Worm (Caenorhabditis elegans): Measurements from ENCODE around the gene ztf-8.

The ztf-8 gene

ce11 chrIII:5277740-5278139 lies 4.5 kb upstream of the ztf-8 start, which contains the start of gene clk-1:
clk-1 (plus strand) TSS chrIII:5277894.
- TF ChIP-seq elt-3 (tag; optimal IDR thresholded peaks at IDR 0.05), result no peak
- no peak for TF ChIP-seq C04F5.9 (tag; optimal IDR thresholded peaks at IDR 0.05)
- no peak for TF ChIP-seq ceh-63 (GFP tag; optimal IDR thresholded peaks at IDR 0.05)
- TF ChIP-seq C34B4.2 (tag; optimal IDR thresholded peaks at IDR 0.05), result no peak
- TF ChIP-seq nhr-19 (GFP tag; conservative IDR thresholded peaks at IDR 0.05), result no peak
- no peak for TF ChIP-seq nhr-77 (tag; optimal IDR thresholded peaks at IDR 0.05)
- TF ChIP-seq pax-3 (tag; optimal IDR thresholded peaks at IDR 0.05), result no peak
- TF ChIP-seq lin-13 (GFP tag; optimal IDR thresholded peaks at IDR 0.05), result no peak
- no peak for TF ChIP-seq sup-37 (GFP tag; optimal IDR thresholded peaks at IDR 0.05)
- TF ChIP-seq zip-4 (GFP tag; optimal IDR thresholded peaks at IDR 0.05), result no peak
- no peak for TF ChIP-seq ceh-82 (tag; optimal IDR thresholded peaks at IDR 0.05)
- no peak for TF ChIP-seq nhr-71 (tag; optimal IDR thresholded peaks at IDR 0.05)
- TF ChIP-seq fkh-10 (GFP tag; optimal IDR thresholded peaks at IDR 0.05), result no peak

ce11 chrIII:5274715-5275355 lies 1.6 kb upstream of the ztf-8 start, which contains the start of the genes daf-41 and toc-1:
daf-41 (minus strand) TSS chrIII:5274765.
toc-1 (plus strand) TSS chrIII:5275251.
- TF ChIP-seq lin-15B (tag; optimal IDR thresholded peaks at IDR 0.05) (peak; percentile 10), lin-13 (GFP tag; optimal IDR thresholded peaks at IDR 0.05) (peak; percentile 48), unc-130 (tag; optimal IDR thresholded peaks at IDR 0.05) (peak; percentile 17), isw-1 (GFP tag; IDR thresholded peaks at IDR 0.05) (peak; percentile 18; the same call in 1 of the 2 replicates), ceh-88 (GFP tag; IDR thresholded peaks at IDR 0.05) (no peak), efl-1 (optimal IDR thresholded peaks at IDR 0.05) (peak; percentile 50 to 68), efl-1 (GFP tag; optimal IDR thresholded peaks at IDR 0.05 in 1 of 2) (peak; percentile 68 to 91), mdl-1 (tag; optimal IDR thresholded peaks at IDR 0.05) (peak in 1 of 2 experiments; percentile 24), nhr-90 (tag; optimal IDR thresholded peaks at IDR 0.05; ENCODE audit: poor library complexity) (no peak), zip-4 (GFP tag; optimal IDR thresholded peaks at IDR 0.05) (no peak), sptf-1 (tag; optimal IDR thresholded peaks at IDR 0.05) (no peak), F16B12.6 (tag; optimal IDR thresholded peaks at IDR 0.05) (peak; percentile 13), elt-3 (tag; optimal IDR thresholded peaks at IDR 0.05) (peak in 1 of 6 experiments; percentile 20), fos-1 (tag; optimal IDR thresholded peaks at IDR 0.05) (peak; percentile 20), ama-1 (optimal IDR thresholded peaks at IDR 0.05) (no peak), vab-15 (tag; optimal IDR thresholded peaks at IDR 0.05) (no peak), aha-1 (tag; optimal IDR thresholded peaks at IDR 0.05) (no peak), lin-35 (GFP tag; optimal IDR thresholded peaks at IDR 0.05) (peak; percentile 72 to 77), unc-62 (GFP tag; optimal IDR thresholded peaks at IDR 0.05) (no peak), nhr-76 (tag; optimal IDR thresholded peaks at IDR 0.05) (no peak), nhr-84 (tag; optimal IDR thresholded peaks at IDR 0.05) (no peak), snpc-4 (tag; optimal IDR thresholded peaks at IDR 0.05) (no peak), aly-2 (tag; optimal IDR thresholded peaks at IDR 0.05) (no peak), egl-13 (tag; optimal IDR thresholded peaks at IDR 0.05) (no peak), ceh-82 (tag; optimal IDR thresholded peaks at IDR 0.05) (peak in 1 of 3 experiments; percentile 12), swsn-7 (tag; optimal IDR thresholded peaks at IDR 0.05) (peak; percentile 44), nhr-20 (tag; optimal IDR thresholded peaks at IDR 0.05) (peak; percentile 31), ztf-4 (tag; optimal IDR thresholded peaks at IDR 0.05) (no peak), xbp-1 (tag; optimal IDR thresholded peaks at IDR 0.05) (peak; percentile 40), C04F5.9 (tag; optimal IDR thresholded peaks at IDR 0.05) (no peak), fkh-4 (tag; optimal IDR thresholded peaks at IDR 0.05; ENCODE audit: borderline replicate concordance) (no peak), hlh-4 (tag; optimal IDR thresholded peaks at IDR 0.05) (no peak), mab-9 (GFP tag; IDR thresholded peaks at IDR 0.05) (no peak), lin-14 (GFP tag; optimal IDR thresholded peaks at IDR 0.05) (peak; percentile 65), nhr-237 (tag; optimal IDR thresholded peaks at IDR 0.05) (no peak), fkh-8 (tag; optimal IDR thresholded peaks at IDR 0.05) (peak; percentile 81), ets-5 (GFP tag; IDR thresholded peaks at IDR 0.05) (no peak), blmp-1 (tag; optimal IDR thresholded peaks at IDR 0.05) (peak; percentile 72), dsc-1 (tag; optimal IDR thresholded peaks at IDR 0.05) (peak; percentile 63), egl-27 (tag; optimal IDR thresholded peaks at IDR 0.05) (no peak), hlh-17 (GFP tag; optimal IDR thresholded peaks at IDR 0.05; ENCODE audit: borderline replicate concordance) (no peak), Y116A8C.19 (tag; optimal IDR thresholded peaks at IDR 0.05; ENCODE audit: borderline replicate concordance) (no peak)
